Fruit fly (Drosophila melanogaster) whole organism, embryonic: Measurements from ENCODE around the gene NaPi-III.

Experiments
- ATbp ChIP-seq: fragments of 200-800 bp; sonication (Bioruptor generic); optimal IDR thresholded peaks from 2 replicates; lab custom pipeline; 2017; ENCODE audit warnings: missing biosample characterization, mild to moderate bottlenecking, missing genetic modification characterization, missing genetic modification reagents
- CG10462 ChIP-seq: fragments of 200-800 bp; sonication (Bioruptor generic); optimal IDR thresholded peaks from 2 replicates; lab custom pipeline; 2016; ENCODE audit warnings: missing biosample characterization, missing genetic modification characterization
- CG10565 ChIP-seq: fragments of 200-800 bp; sonication (Bioruptor generic); optimal IDR thresholded peaks from 3 replicates; lab custom pipeline; 2016; ENCODE audit warnings: missing biosample characterization, mild to moderate bottlenecking, missing genetic modification characterization
- CG10654 ChIP-seq: fragments of 200-800 bp; sonication (Bioruptor generic); optimal IDR thresholded peaks from 2 replicates; lab custom pipeline; 2016; ENCODE audit warnings: missing biosample characterization, missing genetic modification characterization
- CG11456 ChIP-seq: fragments of 200-800 bp; sonication (Bioruptor generic); IDR thresholded peaks from 3 replicates; pipeline ENCODE4 v1.3.6; 2022; ENCODE audit warnings: missing biosample characterization, missing genetic modification characterization
- CG11560 ChIP-seq: fragments of 200-800 bp; sonication (Bioruptor generic); IDR thresholded peaks from 3 replicates; pipeline ENCODE4 v1.3.6; 2022; ENCODE audit warnings: missing biosample characterization, missing genetic modification characterization
- CG12391 ChIP-seq: fragments of 200-800 bp; sonication (Bioruptor generic); optimal IDR thresholded peaks from 3 replicates; lab custom pipeline; 2018; ENCODE audit warnings: missing biosample characterization, mild to moderate bottlenecking, missing genetic modification characterization, moderate library complexity
- CG12659 ChIP-seq: fragments of 200-800 bp; sonication (Bioruptor generic); optimal IDR thresholded peaks from 3 replicates; lab custom pipeline; 2017; ENCODE audit warnings: mild to moderate bottlenecking, missing biosample characterization, missing genetic modification reagents, missing genetic modification characterization
- CG13775 ChIP-seq: fragments of 200-800 bp; sonication (Bioruptor generic); optimal IDR thresholded peaks from 3 replicates; lab custom pipeline; 2017; ENCODE audit warnings: missing biosample characterization, mild to moderate bottlenecking, missing genetic modification characterization
- CG13894 ChIP-seq: fragments of 200-800 bp; sonication (Bioruptor generic); optimal IDR thresholded peaks from 3 replicates; lab custom pipeline; 2018; ENCODE audit warnings: missing biosample characterization, mild to moderate bottlenecking, missing genetic modification characterization, moderate library complexity
- CG1603 ChIP-seq: fragments of 200-800 bp; sonication (Bioruptor generic); optimal IDR thresholded peaks from 2 replicates; lab custom pipeline; 2019; ENCODE audit warnings: missing biosample characterization, mild to moderate bottlenecking, missing genetic modification characterization, moderate library complexity
- CG1647 ChIP-seq: fragments of 200-800 bp; sonication (Bioruptor generic); optimal IDR thresholded peaks from 3 replicates; lab custom pipeline; 2016; ENCODE audit warnings: missing biosample characterization, missing genetic modification characterization
- CG16863 ChIP-seq: fragments of 200-800 bp; sonication (Bioruptor generic); optimal IDR thresholded peaks from 3 replicates; lab custom pipeline; 2016; ENCODE audit warnings: missing biosample characterization, missing genetic modification characterization
- CG1792 ChIP-seq: fragments of 200-800 bp; sonication (Bioruptor generic); optimal IDR thresholded peaks from 2 replicates; lab custom pipeline; 2016; ENCODE audit warnings: missing biosample characterization, missing genetic modification characterization
- CG32767 ChIP-seq: fragments of 200-800 bp; sonication (Bioruptor generic); IDR thresholded peaks from 2 replicates; pipeline ENCODE4 v1.3.6; 2022; ENCODE audit warnings: missing biosample characterization, missing genetic modification characterization
- CG4282 ChIP-seq: fragments of 200-800 bp; sonication (Bioruptor generic); optimal IDR thresholded peaks from 2 replicates; lab custom pipeline; 2016; ENCODE audit warnings: missing biosample characterization, missing genetic modification characterization
- CG6175 ChIP-seq: fragments of 200-800 bp; sonication (Bioruptor generic); IDR thresholded peaks from 3 replicates; pipeline ENCODE4 v1.3.6; 2022; ENCODE audit warnings: missing biosample characterization, missing genetic modification characterization
- CG7357 ChIP-seq: fragments of 200-800 bp; sonication (Bioruptor generic); IDR thresholded peaks from 3 replicates; pipeline ENCODE4 v1.3.6; 2022; ENCODE audit warnings: missing biosample characterization, missing genetic modification characterization
- CG7987 ChIP-seq: fragments of 200-800 bp; sonication (Bioruptor generic); optimal IDR thresholded peaks from 2 replicates; lab custom pipeline; 2018; ENCODE audit warnings: missing biosample characterization, mild to moderate bottlenecking, missing genetic modification characterization, moderate library complexity
- CkIIα-i1 ChIP-seq: fragments of 200-800 bp; sonication (Bioruptor generic); IDR thresholded peaks from 2 replicates; pipeline ENCODE4 v1.3.6; 2022; ENCODE audit warnings: missing biosample characterization, missing genetic modification characterization
- Dad ChIP-seq: fragments of 200-800 bp; sonication (Bioruptor generic); optimal IDR thresholded peaks from 3 replicates; lab custom pipeline; 2016; ENCODE audit warnings: missing biosample characterization, missing genetic modification characterization
- Dbx ChIP-seq: fragments of 200-800 bp; sonication (Bioruptor generic); IDR thresholded peaks from 3 replicates; pipeline ENCODE4 v1.3.6; 2022; ENCODE audit warnings: missing biosample characterization, missing genetic modification characterization
- Dek ChIP-seq: fragments of 200-800 bp; sonication (Bioruptor generic); optimal IDR thresholded peaks from 3 replicates; lab custom pipeline; 2019; ENCODE audit warnings: missing biosample characterization, mild to moderate bottlenecking, missing genetic modification characterization, moderate library complexity
- Dll ChIP-seq: fragments of 200-800 bp; sonication (Bioruptor generic); IDR thresholded peaks from 4 replicates; pipeline ENCODE4 v1.3.6; 2022; ENCODE audit warnings: missing biosample characterization, missing genetic modification characterization; ENCODE audit not compliant: partially characterized antibody
- GATAe ChIP-seq: fragments of 200-800 bp; sonication (Bioruptor generic); conservative IDR thresholded peaks from 2 replicates; pipeline ENCODE4 v1.3.6; 2022; ENCODE audit warnings: missing biosample characterization, missing genetic modification characterization
- HLHmδ ChIP-seq: fragments of 200-800 bp; sonication (Bioruptor generic); optimal IDR thresholded peaks from 2 replicates; lab custom pipeline; 2018; ENCODE audit warnings: missing biosample characterization, mild to moderate bottlenecking, missing genetic modification characterization, moderate library complexity
- Hmx ChIP-seq: fragments of 200-800 bp; sonication (Bioruptor generic); optimal IDR thresholded peaks from 2 replicates; lab custom pipeline; 2016; ENCODE audit warnings: missing biosample characterization, missing genetic modification characterization
- Hr78 ChIP-seq, 2 experiments: fragments of 200-800 bp in 1 of 2; fragments of >200 bp in 1 of 2; sonication (Bioruptor generic) in 1 of 2; optimal IDR thresholded peaks; 2 replicates each; lab custom pipeline; 2017 to 2019; ENCODE audit warnings: missing biosample characterization in 2 of 2, missing genetic modification characterization in 2 of 2, mild to moderate bottlenecking in 1 of 2, moderate library complexity in 1 of 2
- Lim3 ChIP-seq: fragments of 200-800 bp; sonication (Bioruptor generic); IDR thresholded peaks from 2 replicates; pipeline ENCODE4 v1.3.6; 2022; ENCODE audit warnings: missing biosample characterization, missing genetic modification characterization
- Lpt ChIP-seq: fragments of >200 bp; optimal IDR thresholded peaks from 2 replicates; lab custom pipeline; 2018; ENCODE audit warnings: missing biosample characterization, missing genetic modification characterization
- MESR4 ChIP-seq: fragments of 200-800 bp; sonication (Bioruptor generic); optimal IDR thresholded peaks from 2 replicates; lab custom pipeline; 2018; ENCODE audit warnings: missing biosample characterization, mild to moderate bottlenecking, missing genetic modification characterization, moderate library complexity
- Med ChIP-seq: fragments of 200-800 bp; sonication (Bioruptor generic); peaks from one replicate; lab custom pipeline; 2016; ENCODE audit warnings: missing biosample characterization, missing genetic modification characterization, mild to moderate bottlenecking, inconsistent platforms, moderate library complexity
- amos ChIP-seq: fragments of 200-800 bp; sonication (Bioruptor generic); IDR thresholded peaks from 2 replicates; pipeline ENCODE4 v1.3.6; 2022; ENCODE audit warnings: missing biosample characterization, missing genetic modification characterization; ENCODE audit not compliant: partially characterized antibody
- ase ChIP-seq: fragments of 200-800 bp; sonication (Bioruptor generic); IDR thresholded peaks from 3 replicates; pipeline ENCODE4 v1.3.6; 2022; ENCODE audit warnings: missing biosample characterization, missing genetic modification characterization
- chm ChIP-seq: fragments of 200-800 bp; sonication (Bioruptor generic); IDR thresholded peaks from 2 replicates; pipeline ENCODE4 v1.3.6; 2022; ENCODE audit warnings: missing biosample characterization, missing genetic modification characterization
- dysf ChIP-seq: fragments of 200-800 bp; sonication (Bioruptor generic); IDR thresholded peaks from 3 replicates; pipeline ENCODE4 v1.3.6; 2022; ENCODE audit warnings: missing biosample characterization, missing genetic modification characterization
- fd3F ChIP-seq: fragments of 200-800 bp; sonication (Bioruptor generic); optimal IDR thresholded peaks from 2 replicates; lab custom pipeline; 2018; ENCODE audit warnings: missing biosample characterization, mild to moderate bottlenecking, missing genetic modification characterization, moderate library complexity
- fd64A ChIP-seq: fragments of 200-800 bp; sonication (Bioruptor generic); optimal IDR thresholded peaks from 3 replicates; lab custom pipeline; 2018; ENCODE audit warnings: missing biosample characterization, mild to moderate bottlenecking, missing genetic modification characterization
- gce ChIP-seq: fragments of 200-800 bp; sonication (Bioruptor generic); IDR thresholded peaks from 3 replicates; pipeline ENCODE4 v1.3.6; 2022; ENCODE audit warnings: missing biosample characterization, missing genetic modification characterization
- gfzf ChIP-seq: fragments of 200-800 bp; sonication (Bioruptor generic); optimal IDR thresholded peaks from 2 replicates; lab custom pipeline; 2016; ENCODE audit warnings: missing biosample characterization, mild to moderate bottlenecking, missing genetic modification characterization, moderate library complexity
- jumu ChIP-seq: fragments of 200-800 bp; sonication (Bioruptor generic); optimal IDR thresholded peaks from 3 replicates; lab custom pipeline; 2016; ENCODE audit warnings: missing biosample characterization, missing genetic modification characterization
- lab ChIP-seq: fragments of 200-800 bp; sonication (Bioruptor generic); optimal IDR thresholded peaks from 3 replicates; lab custom pipeline; 2017; ENCODE audit warnings: missing biosample characterization, missing genetic modification characterization, mild to moderate bottlenecking, moderate library complexity, missing genetic modification reagents
- mam ChIP-seq: fragments of 200-800 bp; sonication (Bioruptor generic); optimal IDR thresholded peaks from 3 replicates; lab custom pipeline; 2016; ENCODE audit warnings: missing biosample characterization, missing genetic modification characterization
- odd ChIP-seq: fragments of 200-800 bp; sonication (Bioruptor generic); optimal IDR thresholded peaks from 2 replicates; lab custom pipeline; 2017; ENCODE audit warnings: missing biosample characterization, mild to moderate bottlenecking, missing genetic modification characterization
- phol ChIP-seq: fragments of 200-800 bp; sonication (Bioruptor generic); optimal IDR thresholded peaks from 3 replicates; lab custom pipeline; 2018; ENCODE audit warnings: missing biosample characterization, mild to moderate bottlenecking, missing genetic modification characterization, moderate library complexity
- pros ChIP-seq: fragments of 200-800 bp; sonication (Bioruptor generic); optimal IDR thresholded peaks from 3 replicates; lab custom pipeline; 2019; ENCODE audit warnings: missing biosample characterization, mild to moderate bottlenecking, missing genetic modification characterization, moderate library complexity
- slp2 ChIP-seq: fragments of 200-800 bp; sonication (Bioruptor generic); optimal IDR thresholded peaks from 2 replicates; lab custom pipeline; 2016; ENCODE audit warnings: missing biosample characterization, missing genetic modification characterization
- tin ChIP-seq: fragments of 200-800 bp; sonication (Bioruptor generic); optimal IDR thresholded peaks from 3 replicates; lab custom pipeline; 2016; ENCODE audit warnings: missing biosample characterization, missing genetic modification characterization
- tll ChIP-seq, 2 experiments: fragments of 200-800 bp in 1 of 2; fragments of >200 bp in 1 of 2; sonication (Bioruptor generic) in 1 of 2; optimal IDR thresholded peaks; 2 replicates each; lab custom pipeline; 2017 to 2019; ENCODE audit warnings: missing biosample characterization in 2 of 2, missing genetic modification characterization in 2 of 2, mild to moderate bottlenecking in 1 of 2, moderate library complexity in 1 of 2
- zfh1 ChIP-seq: fragments of 200-800 bp; sonication (Bioruptor generic); IDR thresholded peaks from 3 replicates; pipeline ENCODE4 v1.3.6; 2022; ENCODE audit warnings: missing biosample characterization, missing genetic modification characterization

NaPi-III gene

dm6 chr3L:11123088-11123487 is at the start of gene NaPi-III, which contains the start of gene Ufd1 (continued):
- TF ChIP-seq Lpt (GFP tag; lab: Kevin White, UChicago) (no peak), CG7987 (no peak), Hmx (no peak), CG10462 (no peak), CG12391 (tag; lab: Kevin White, UChicago) (peak; percentile 57), CG10565 (GFP tag; lab: Kevin White, UChicago) (no peak), zfh1 (GFP tag; lab: Robert Waterston, UW) (peak; percentile 40; the same call in 2 of the 3 replicates), gce (GFP tag; lab: Robert Waterston, UW) (no peak), mam (GFP tag; lab: Kevin White, UChicago) (peak; percentile 56), jumu (GFP tag; lab: Kevin White, UChicago) (peak; percentile 79), slp2 (GFP tag; lab: Kevin White, UChicago) (no peak), dysf (GFP tag; lab: Robert Waterston, UW) (peak; percentile 38; the same call in 1 of the 3 replicates), amos (GFP tag; lab: Robert Waterston, UW) (peak; percentile 90), pros (GFP tag; lab: Kevin White, UChicago) (no peak), CG1647 (GFP tag; lab: Kevin White, UChicago) (no peak), CkIIα-i1 (no peak), chm (GFP tag; lab: Robert Waterston, UW) (peak; percentile 54; the same call in 1 of the 2 replicates), CG13775 (GFP tag; lab: Kevin White, UChicago) (peak; percentile 46), CG16863 (peak; percentile 8), CG1603 (tag; lab: Kevin White, UChicago) (peak; percentile 94), Dad (GFP tag; lab: Kevin White, UChicago) (peak; percentile 59), MESR4 (GFP tag; lab: Kevin White, UChicago) (peak; percentile 87), CG12659 (GFP tag; lab: Kevin White, UChicago) (peak; percentile 89), gfzf (GFP tag; lab: Kevin White, UChicago) (peak; percentile 98), HLHmδ (no peak), CG4282 (GFP tag; lab: Kevin White, UChicago) (peak; percentile 36), CG7357 (GFP tag; lab: Robert Waterston, UW) (no peak), tll (GFP tag; optimal IDR thresholded peaks at IDR 0.05; lab: Kevin White, UChicago) (no peak), fd3F (GFP tag; lab: Kevin White, UChicago) (no peak), Lim3 (GFP tag; lab: Robert Waterston, UW) (no peak), ATbp (GFP tag; lab: Kevin White, UChicago) (no peak), CG13894 (tag; lab: Kevin White, UChicago) (peak; percentile 80), ase (GFP tag; lab: Robert Waterston, UW) (no peak), CG1792 (GFP tag; lab: Kevin White, UChicago) (no peak), CG10654 (GFP tag; lab: Kevin White, UChicago) (no peak), Dek (tag; lab: Kevin White, UChicago) (peak; percentile 67), GATAe (GFP tag; lab: Robert Waterston, UW) (peak; percentile 50; the same call in 1 of the 2 replicates), lab (GFP tag; lab: Kevin White, UChicago) (peak; percentile 30), tin (no peak), fd64A (GFP tag; lab: Kevin White, UChicago) (no peak), Hr78 (GFP tag; optimal IDR thresholded peaks at IDR 0.05; lab: Kevin White, UChicago) (no peak), CG11560 (tag; lab: Robert Waterston, UW) (peak; percentile 78), CG11456 (GFP tag; lab: Robert Waterston, UW) (peak; percentile 75; the same call in 2 of the 3 replicates), CG32767 (GFP tag; lab: Robert Waterston, UW) (peak; percentile 57; the same call in 1 of the 2 replicates), Dll (GFP tag; lab: Robert Waterston, UW) (peak; percentile 85), phol (tag; lab: Kevin White, UChicago) (peak; percentile 59), odd (no peak), Med (GFP tag; lab: Kevin White, UChicago) (peak; percentile 92), CG6175 (GFP tag; lab: Robert Waterston, UW) (peak; percentile 100), Dbx (GFP tag; lab: Robert Waterston, UW) (peak; percentile 69; the same call in 2 of the 3 replicates)
